Worm (Caenorhabditis elegans) whole organism, young adult: ENCODE measurements around the gene ZK287.7.
A peak's percentile ranks its signal among the peaks of the same experiment; 100 is the strongest.

Source experiments
- B0261.1 ChIP-seq: sonication (generic microtip); optimal IDR thresholded peaks from 2 replicates; lab custom pipeline; 2016; ENCODE audit warnings: mild to moderate bottlenecking, missing genetic modification characterization, moderate library complexity, missing compliant biosample characterization
- B0336.3 ChIP-seq: fragments of 200-800 bp; sonication (Bioruptor generic); IDR thresholded peaks from 2 replicates; pipeline ENCODE4 v1.3.6; 2022; ENCODE audit warnings: missing genetic modification characterization, missing compliant biosample characterization
- F10E7.11 ChIP-seq: sonication (generic microtip); optimal IDR thresholded peaks from 2 replicates; lab custom pipeline; 2017; ENCODE audit warnings: mild to moderate bottlenecking, missing genetic modification characterization, moderate library complexity, missing compliant biosample characterization
- F23B12.7 ChIP-seq: sonication (generic microtip); optimal IDR thresholded peaks from 2 replicates; lab custom pipeline; 2017; ENCODE audit warnings: missing genetic modification characterization, mild to moderate bottlenecking, missing compliant biosample characterization, antibody characterized with exemption, moderate library complexity; ENCODE audit not compliant: insufficient read depth
- F37B4.10 ChIP-seq: fragments of 200-800 bp; sonication (Bioruptor generic); IDR thresholded peaks from 2 replicates; pipeline ENCODE4 v1.3.6; 2022; ENCODE audit warnings: missing genetic modification characterization, missing compliant biosample characterization
- T07F8.4 ChIP-seq: sonication (generic microtip); optimal IDR thresholded peaks from 2 replicates; lab custom pipeline; 2016; ENCODE audit warnings: mild to moderate bottlenecking, missing genetic modification characterization, moderate library complexity, missing compliant biosample characterization
- ZK185.1 ChIP-seq: sonication (generic microtip); optimal IDR thresholded peaks from 2 replicates; lab custom pipeline; 2016; ENCODE audit warnings: mild to moderate bottlenecking, missing genetic modification characterization, missing compliant biosample characterization; ENCODE audit not compliant: poor library complexity, severe bottlenecking
- akir-1 ChIP-seq: fragments of 200-800 bp; sonication (Bioruptor generic); optimal IDR thresholded peaks from 2 replicates; lab custom pipeline; 2018; ENCODE audit warnings: mild to moderate bottlenecking, missing genetic modification characterization, moderate library complexity, missing compliant biosample characterization
- ama-1 ChIP-seq, 3 experiments: fragments of 150-350 bp in 1 of 3; sonication (generic microtip) in 2 of 3; optimal IDR thresholded peaks; 2 replicates each; lab custom pipeline; 2014 to 2018; ENCODE audit warnings: missing biosample characterization in 2 of 3, missing genetic modification characterization in 2 of 3, missing genetic modification reagents in 2 of 3
- aptf-3 ChIP-seq: fragments of 200-800 bp; sonication (Bioruptor generic); IDR thresholded peaks from 2 replicates; pipeline ENCODE4 v1.3.6; 2022; ENCODE audit warnings: missing genetic modification characterization, missing compliant biosample characterization
- athp-1 ChIP-seq: sonication (generic microtip); optimal IDR thresholded peaks from 2 replicates; lab custom pipeline; 2017; ENCODE audit warnings: mild to moderate bottlenecking, missing genetic modification characterization, missing compliant biosample characterization
- attf-5 ChIP-seq: fragments of 200-800 bp; sonication (Bioruptor generic); optimal IDR thresholded peaks from 2 replicates; lab custom pipeline; 2018; ENCODE audit warnings: mild to moderate bottlenecking, missing genetic modification characterization, missing compliant biosample characterization
- bed-1 ChIP-seq: fragments of 200-800 bp; sonication (Bioruptor generic); IDR thresholded peaks from 2 replicates; pipeline ENCODE4 v1.3.6; 2022; ENCODE audit warnings: missing genetic modification reagents, missing genetic modification characterization, missing compliant biosample characterization
- ceh-40 ChIP-seq: fragments of 200-800 bp; sonication (Bioruptor generic); IDR thresholded peaks from 2 replicates; pipeline ENCODE4 v1.3.6; 2022; ENCODE audit warnings: missing genetic modification characterization, missing compliant biosample characterization
- ceh-79 ChIP-seq: sonication (generic microtip); optimal IDR thresholded peaks from 2 replicates; lab custom pipeline; 2017; ENCODE audit warnings: mild to moderate bottlenecking, missing genetic modification characterization, missing compliant biosample characterization
- dpff-1 ChIP-seq: sonication (generic microtip); optimal IDR thresholded peaks from 2 replicates; lab custom pipeline; 2017; ENCODE audit warnings: mild to moderate bottlenecking, missing genetic modification characterization, missing compliant biosample characterization
- egl-44 ChIP-seq: fragments of 200-800 bp; sonication (Bioruptor generic); IDR thresholded peaks from 2 replicates; pipeline ENCODE4 v1.3.6; 2022; ENCODE audit warnings: missing genetic modification reagents, missing genetic modification characterization, missing compliant biosample characterization
- egrh-3 ChIP-seq: fragments of 200-800 bp; sonication (Bioruptor generic); IDR thresholded peaks from 2 replicates; pipeline ENCODE4 v1.3.6; 2022; ENCODE audit warnings: missing genetic modification reagents, missing genetic modification characterization, missing compliant biosample characterization
- ekl-4 ChIP-seq: fragments of 200-800 bp; sonication (Bioruptor generic); IDR thresholded peaks from 2 replicates; pipeline ENCODE4 v1.3.6; 2022; ENCODE audit warnings: missing genetic modification reagents, missing genetic modification characterization, missing compliant biosample characterization
- hmg-1.2 ChIP-seq: fragments of 200-800 bp; sonication (Bioruptor generic); IDR thresholded peaks from 2 replicates; pipeline ENCODE4 v1.3.6; 2022; ENCODE audit warnings: missing genetic modification reagents, missing genetic modification characterization, missing compliant biosample characterization
- hsf-1 ChIP-seq: fragments of 200-800 bp; sonication (Bioruptor generic); IDR thresholded peaks from 2 replicates; pipeline ENCODE4 v1.3.6; 2022; ENCODE audit warnings: missing genetic modification reagents, missing genetic modification characterization, missing compliant biosample characterization
- lin-40 ChIP-seq: sonication (generic microtip); optimal IDR thresholded peaks from 2 replicates; lab custom pipeline; 2016; ENCODE audit warnings: missing genetic modification characterization, mild to moderate bottlenecking, missing compliant biosample characterization, missing genotype, missing genetic modification reagents
- lin-54 ChIP-seq: fragments of 200-800 bp; sonication (Bioruptor generic); optimal IDR thresholded peaks from 2 replicates; lab custom pipeline; 2018; ENCODE audit warnings: mild to moderate bottlenecking, missing genetic modification characterization, missing compliant biosample characterization
- lsl-1 ChIP-seq: fragments of 200-800 bp; sonication (Bioruptor generic); optimal IDR thresholded peaks from 2 replicates; lab custom pipeline; 2018; ENCODE audit warnings: mild to moderate bottlenecking, missing genetic modification characterization, moderate library complexity, missing compliant biosample characterization
- lsy-27 ChIP-seq: sonication (generic microtip); optimal IDR thresholded peaks from 2 replicates; lab custom pipeline; 2017; ENCODE audit warnings: missing genetic modification characterization, mild to moderate bottlenecking, missing compliant biosample characterization, antibody characterized with exemption, missing genotype, borderline replicate concordance; ENCODE audit not compliant: insufficient read depth
- madf-6 ChIP-seq: fragments of 200-800 bp; sonication (Bioruptor generic); IDR thresholded peaks from 2 replicates; pipeline ENCODE4 v1.3.6; 2022; ENCODE audit warnings: missing genetic modification reagents, missing genetic modification characterization, missing compliant biosample characterization
- mcd-1 ChIP-seq: fragments of 200-800 bp; sonication (Bioruptor generic); IDR thresholded peaks from 2 replicates; pipeline ENCODE4 v1.3.6; 2022; ENCODE audit warnings: missing genetic modification reagents, missing genetic modification characterization, missing compliant biosample characterization
- nhr-179 ChIP-seq: sonication (generic microtip); optimal IDR thresholded peaks from 2 replicates; lab custom pipeline; 2016; ENCODE audit warnings: mild to moderate bottlenecking, missing genetic modification characterization, missing compliant biosample characterization
- nhr-90 ChIP-seq: sonication (generic microtip); optimal IDR thresholded peaks from 2 replicates; lab custom pipeline; 2016; ENCODE audit warnings: missing genotype, mild to moderate bottlenecking, missing genetic modification characterization, missing compliant biosample characterization
- sea-2 ChIP-seq: fragments of 200-800 bp; sonication (Bioruptor generic); IDR thresholded peaks from 2 replicates; pipeline ENCODE4 v1.3.6; 2022; ENCODE audit warnings: missing genetic modification characterization, missing compliant biosample characterization
- snpc-4 ChIP-seq, 5 experiments: fragments of 150-350 bp in 1 of 5; sonication (generic microtip) in 4 of 5; optimal IDR thresholded peaks; 2 replicates each; lab custom pipeline; 2014 to 2018; ENCODE audit warnings: missing genetic modification characterization in 5 of 5, missing biosample characterization in 3 of 5, antibody characterized with exemption in 2 of 5, mild to moderate bottlenecking in 2 of 5, missing compliant biosample characterization in 2 of 5, missing genotype in 2 of 5, moderate library complexity in 2 of 5, missing genetic modification reagents in 1 of 5
- somi-1 ChIP-seq: fragments of 200-800 bp; sonication (Bioruptor generic); optimal IDR thresholded peaks from 2 replicates; lab custom pipeline; 2018; ENCODE audit warnings: mild to moderate bottlenecking, missing genetic modification characterization, missing compliant biosample characterization
- sptf-2 ChIP-seq: fragments of 200-800 bp; sonication (Bioruptor generic); optimal IDR thresholded peaks from 2 replicates; lab custom pipeline; 2018; ENCODE audit warnings: mild to moderate bottlenecking, missing genetic modification characterization, missing compliant biosample characterization
- tbp1 ChIP-seq: fragments of 200-800 bp; sonication (Bioruptor generic); optimal IDR thresholded peaks from 2 replicates; lab custom pipeline; 2018; ENCODE audit warnings: mild to moderate bottlenecking, missing genetic modification characterization, missing compliant biosample characterization
- unc-62 ChIP-seq: fragments of 150-350 bp; optimal IDR thresholded peaks from 2 replicates; lab custom pipeline; 2014; ENCODE audit warnings: missing biosample characterization, missing genetic modification reagents, missing genetic modification characterization
- ztf-18 ChIP-seq: sonication (generic microtip); optimal IDR thresholded peaks from 2 replicates; lab custom pipeline; 2016; ENCODE audit warnings: missing genotype, mild to moderate bottlenecking, missing genetic modification characterization, missing compliant biosample characterization
- ztf-22 ChIP-seq: fragments of 200-800 bp; sonication (Bioruptor generic); optimal IDR thresholded peaks from 2 replicates; lab custom pipeline; 2018; ENCODE audit warnings: mild to moderate bottlenecking, missing genetic modification characterization, moderate library complexity, missing compliant biosample characterization

Gene ZK287.7

ce11 chrV:9689364-9689763 is 3.5 kb upstream of the ZK287.7 start (continued):
- TF ChIP-seq ekl-4 (peak; percentile 64; the same call in 1 of the 2 replicates), snpc-4 (GFP tag; optimal IDR thresholded peaks at IDR 0.05; lab: Kevin White, UChicago) (no peak), snpc-4 (tag; optimal IDR thresholded peaks at IDR 0.05; lab: Kevin White, UChicago) (no peak), B0336.3 (GFP tag; lab: Robert Waterston, UW) (peak; percentile 84), ceh-79 (peak; percentile 71), F10E7.11 (tag; lab: Kevin White, UChicago) (no peak), somi-1 (GFP tag; lab: Kevin White, UChicago) (no peak), akir-1 (GFP tag; lab: Kevin White, UChicago) (no peak), ztf-22 (no peak), attf-5 (no peak), B0261.1 (tag; lab: Kevin White, UChicago) (no peak), egl-44 (GFP tag; lab: Robert Waterston, UW) (no peak), hsf-1 (GFP tag; lab: Robert Waterston, UW) (peak; percentile 44; the same call in 1 of the 2 replicates), bed-1 (GFP tag; lab: Robert Waterston, UW) (no peak), ceh-40 (GFP tag; lab: Robert Waterston, UW) (no peak)

DNA sequence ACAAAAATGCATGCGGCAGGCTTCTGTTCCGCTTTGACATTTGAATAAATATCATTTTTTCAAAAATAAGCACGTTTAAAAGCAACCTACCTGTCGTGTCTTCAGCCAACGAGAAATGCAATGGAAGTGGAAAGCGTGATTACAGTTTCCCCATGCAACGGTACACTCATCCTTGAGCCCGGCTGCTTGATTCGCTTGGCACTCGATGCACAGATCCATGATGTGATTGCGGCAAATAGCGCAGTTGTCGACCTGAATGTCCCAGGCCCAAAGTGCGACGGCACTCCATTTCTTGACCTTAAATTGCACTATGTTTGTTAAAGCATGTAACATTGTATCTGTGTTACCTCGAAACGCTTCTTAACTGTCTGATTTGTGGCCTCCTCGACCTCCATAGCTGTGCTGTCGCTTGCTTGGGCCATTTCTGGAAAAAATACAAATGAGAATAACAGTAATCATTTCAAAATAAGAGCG is 2.7 kb upstream of the ZK287.7 start, which contains the start of gene rbx-1:
rbx-1 (minus strand) TSS at position 424 of the 474 bp plus-strand sequence.
- no peak for TF ChIP-seq F37B4.10 (GFP tag; lab: Robert Waterston, UW)
- no peak for TF ChIP-seq ZK185.1 (tag; lab: Kevin White, UChicago)
- no peak for TF ChIP-seq ekl-4
- TF ChIP-seq egrh-3 (GFP tag; lab: Robert Waterston, UW): no peak
- no peak for TF ChIP-seq lsy-27 (tag; lab: Kevin White, UChicago)
- no peak for TF ChIP-seq hsf-1 (GFP tag; lab: Robert Waterston, UW)
- no peak for TF ChIP-seq dpff-1 (tag; lab: Kevin White, UChicago)
- no peak for TF ChIP-seq aptf-3 (GFP tag; lab: Robert Waterston, UW)
- TF ChIP-seq nhr-179: no peak
- TF ChIP-seq nhr-90 (tag; lab: Kevin White, UChicago): no peak
- TF ChIP-seq T07F8.4 (tag; lab: Kevin White, UChicago): no peak
- no peak for TF ChIP-seq athp-1 (tag; lab: Kevin White, UChicago)
- no peak for TF ChIP-seq unc-62 (GFP tag; lab: Kevin White, UChicago)
- TF ChIP-seq sptf-2: no peak
- TF ChIP-seq, all 124 proteins: peak for 0

DNA sequence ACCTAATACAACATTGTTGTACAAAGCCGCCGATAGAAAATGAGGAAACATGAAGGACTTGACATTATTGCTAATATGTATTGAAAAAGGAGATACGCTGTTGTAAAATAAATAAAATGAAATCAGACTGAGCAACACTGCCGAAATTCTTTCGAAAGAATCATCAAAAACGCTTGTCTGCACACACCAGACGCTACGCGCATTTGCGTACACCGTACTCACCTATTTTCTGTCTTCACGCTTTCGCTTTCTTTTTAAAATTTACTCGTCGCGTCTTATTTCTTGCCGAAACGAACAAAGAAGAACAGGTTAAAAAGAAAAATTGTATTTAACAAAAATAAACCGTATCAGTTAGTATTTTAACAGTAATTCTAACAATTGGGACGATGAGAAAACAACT is 2.1 kb upstream of the ZK287.7 start:
- TF ChIP-seq ama-1 (optimal IDR thresholded peaks at IDR 0.05; lab: Kevin White, UChicago): no peak
- TF ChIP-seq ama-1 (GFP tag; optimal IDR thresholded peaks at IDR 0.05; lab: Kevin White, UChicago): no peak
- peak; percentile 38 for TF ChIP-seq F23B12.7 (tag; lab: Kevin White, UChicago)
- TF ChIP-seq mcd-1: no peak
- no peak for TF ChIP-seq sea-2
- peak; percentile 12 for TF ChIP-seq ztf-18 (tag; lab: Kevin White, UChicago)
- TF ChIP-seq tbp1 (GFP tag; lab: Kevin White, UChicago): peak; percentile 4
- TF ChIP-seq lsl-1 (GFP tag; lab: Kevin White, UChicago): peak; percentile 57
- TF ChIP-seq madf-6: peak; percentile 49; the same call in 1 of the 2 replicates
- TF ChIP-seq lin-54 (GFP tag; lab: Kevin White, UChicago): no peak
- TF ChIP-seq lin-40 (tag; lab: Kevin White, UChicago): no peak
- peak; percentile 41; the same call in 1 of the 2 replicates for TF ChIP-seq hmg-1.2
